Fruit fly (Drosophila melanogaster) whole organism, embryonic: ENCODE data around the gene CG13482.

Source experiments
- Ada2b ChIP-seq: fragments of 200-800 bp; sonication (Bioruptor generic); IDR thresholded peaks from 2 replicates; pipeline ENCODE4 v1.3.6; 2022; ENCODE audit warnings: missing biosample characterization, missing genetic modification characterization
- Asciz ChIP-seq: fragments of 200-800 bp; sonication (Bioruptor generic); optimal IDR thresholded peaks from 2 replicates; lab custom pipeline; 2017; ENCODE audit warnings: missing biosample characterization, mild to moderate bottlenecking, missing genetic modification characterization, missing genetic modification reagents
- CG10654 ChIP-seq: fragments of 200-800 bp; sonication (Bioruptor generic); optimal IDR thresholded peaks from 2 replicates; lab custom pipeline; 2016; ENCODE audit warnings: missing biosample characterization, missing genetic modification characterization
- CG12071 ChIP-seq: fragments of 200-800 bp; sonication (Bioruptor generic); optimal IDR thresholded peaks from 3 replicates; lab custom pipeline; 2018; ENCODE audit warnings: missing biosample characterization, mild to moderate bottlenecking, missing genetic modification characterization
- CG12104 ChIP-seq: fragments of 200-800 bp; sonication (Bioruptor generic); optimal IDR thresholded peaks from 3 replicates; lab custom pipeline; 2016; ENCODE audit warnings: missing biosample characterization, missing genetic modification characterization
- CG12299 ChIP-seq: fragments of 200-800 bp; sonication (Bioruptor generic); optimal IDR thresholded peaks from 2 replicates; lab custom pipeline; 2018; ENCODE audit warnings: missing biosample characterization, mild to moderate bottlenecking, missing genetic modification characterization
- CG1233 ChIP-seq: fragments of 200-800 bp; sonication (Bioruptor generic); optimal IDR thresholded peaks from 4 replicates; lab custom pipeline; 2018; ENCODE audit warnings: missing biosample characterization, mild to moderate bottlenecking, missing genetic modification characterization
- CG14710 ChIP-seq: fragments of 200-800 bp; sonication (Bioruptor generic); optimal IDR thresholded peaks from 3 replicates; lab custom pipeline; 2019; ENCODE audit warnings: missing biosample characterization, mild to moderate bottlenecking, missing genetic modification characterization, moderate library complexity
- CG14860 ChIP-seq: fragments of 200-800 bp; sonication (Bioruptor generic); IDR thresholded peaks from 3 replicates; pipeline ENCODE4 v1.3.6; 2022; ENCODE audit warnings: missing biosample characterization, missing genetic modification characterization; ENCODE audit not compliant: partially characterized antibody
- CG1603 ChIP-seq: fragments of 200-800 bp; sonication (Bioruptor generic); optimal IDR thresholded peaks from 2 replicates; lab custom pipeline; 2019; ENCODE audit warnings: missing biosample characterization, mild to moderate bottlenecking, missing genetic modification characterization, moderate library complexity
- CG16813 ChIP-seq: fragments of 200-800 bp; sonication (Bioruptor generic); IDR thresholded peaks from 3 replicates; pipeline ENCODE4 v1.3.6; 2022; ENCODE audit warnings: missing biosample characterization, missing genetic modification characterization; ENCODE audit not compliant: partially characterized antibody
- CG17328 ChIP-seq: fragments of 200-800 bp; sonication (Bioruptor generic); IDR thresholded peaks from 2 replicates; pipeline ENCODE4 v1.3.6; 2022; ENCODE audit warnings: missing biosample characterization, missing genetic modification characterization
- CG17361 ChIP-seq: fragments of 200-800 bp; sonication (Bioruptor generic); IDR thresholded peaks from 3 replicates; pipeline ENCODE4 v1.3.6; 2022; ENCODE audit warnings: missing biosample characterization, missing genetic modification characterization
- CG17385 ChIP-seq: fragments of 200-800 bp; sonication (Bioruptor generic); optimal IDR thresholded peaks from 3 replicates; lab custom pipeline; 2018; ENCODE audit warnings: missing biosample characterization, mild to moderate bottlenecking, missing genetic modification characterization
- CG2678 ChIP-seq: fragments of 200-800 bp; sonication (Bioruptor generic); optimal IDR thresholded peaks from 3 replicates; lab custom pipeline; 2019; ENCODE audit warnings: missing biosample characterization, mild to moderate bottlenecking, missing genetic modification characterization, moderate library complexity
- CG2875 ChIP-seq: fragments of 200-800 bp; sonication (Bioruptor generic); optimal IDR thresholded peaks from 2 replicates; lab custom pipeline; 2017; ENCODE audit warnings: missing biosample characterization, mild to moderate bottlenecking, missing genetic modification characterization, missing genetic modification reagents
- CG30020 ChIP-seq: fragments of 200-800 bp; optimal IDR thresholded peaks from 2 replicates; lab custom pipeline; 2019; ENCODE audit warnings: missing biosample characterization, mild to moderate bottlenecking, missing genetic modification characterization, moderate library complexity
- CG31388 ChIP-seq: fragments of 200-800 bp; sonication (Bioruptor generic); optimal IDR thresholded peaks from 2 replicates; lab custom pipeline; 2016; ENCODE audit warnings: missing biosample characterization, missing genetic modification characterization
- CG34224 ChIP-seq: fragments of 200-800 bp; sonication (Bioruptor generic); IDR thresholded peaks from 3 replicates; pipeline ENCODE4 v1.3.6; 2022; ENCODE audit warnings: missing biosample characterization, missing genetic modification characterization; ENCODE audit not compliant: partially characterized antibody
- CG5245 ChIP-seq: fragments of 200-800 bp; sonication (Bioruptor generic); optimal IDR thresholded peaks from 3 replicates; lab custom pipeline; 2016; ENCODE audit warnings: missing biosample characterization, missing genetic modification characterization
- CG6765 ChIP-seq: fragments of 200-800 bp; sonication (Bioruptor generic); optimal IDR thresholded peaks from 3 replicates; lab custom pipeline; 2017; ENCODE audit warnings: missing biosample characterization, mild to moderate bottlenecking, missing genetic modification characterization
- CG7271 ChIP-seq: fragments of 200-800 bp; sonication (Bioruptor generic); optimal IDR thresholded peaks from 2 replicates; lab custom pipeline; 2018; ENCODE audit warnings: missing biosample characterization, mild to moderate bottlenecking, missing genetic modification characterization, moderate library complexity
- CG8281 ChIP-seq: fragments of 200-800 bp; sonication (Bioruptor generic); optimal IDR thresholded peaks from 2 replicates; lab custom pipeline; 2018; ENCODE audit warnings: missing biosample characterization, mild to moderate bottlenecking, missing genetic modification characterization, moderate library complexity
- CG9215 ChIP-seq: fragments of 200-800 bp; sonication (Bioruptor generic); IDR thresholded peaks from 2 replicates; pipeline ENCODE4 v1.3.6; 2022; ENCODE audit warnings: missing biosample characterization, missing genetic modification characterization
- Ets65A ChIP-seq: fragments of 200-800 bp; sonication (Bioruptor generic); peaks from one replicate; lab custom pipeline; 2016; ENCODE audit warnings: missing biosample characterization, missing genetic modification characterization
- Gsc ChIP-seq: fragments of 200-800 bp; sonication (Bioruptor generic); IDR thresholded peaks from 2 replicates; pipeline ENCODE4 v1.3.6; 2022; ENCODE audit warnings: missing biosample characterization, missing genetic modification characterization
- HmgD ChIP-seq: fragments of 200-800 bp; sonication (Bioruptor generic); optimal IDR thresholded peaks from 3 replicates; lab custom pipeline; 2016; ENCODE audit warnings: missing biosample characterization, missing genetic modification characterization
- Hr78 ChIP-seq, 2 experiments: fragments of 200-800 bp in 1 of 2; fragments of >200 bp in 1 of 2; sonication (Bioruptor generic) in 1 of 2; optimal IDR thresholded peaks; 2 replicates each; lab custom pipeline; 2017 to 2019; ENCODE audit warnings: missing biosample characterization in 2 of 2, missing genetic modification characterization in 2 of 2, mild to moderate bottlenecking in 1 of 2, moderate library complexity in 1 of 2
- Lhr ChIP-seq: fragments of 200-800 bp; sonication (Bioruptor generic); optimal IDR thresholded peaks from 3 replicates; lab custom pipeline; 2017; ENCODE audit warnings: mild to moderate bottlenecking, missing biosample characterization, missing genetic modification reagents, missing genetic modification characterization
- Mes4 ChIP-seq: fragments of 200-800 bp; sonication (Bioruptor generic); optimal IDR thresholded peaks from 2 replicates; lab custom pipeline; 2016; ENCODE audit warnings: missing biosample characterization, missing genetic modification characterization
- Neu2 ChIP-seq: fragments of 200-800 bp; sonication (Bioruptor generic); optimal IDR thresholded peaks from 3 replicates; lab custom pipeline; 2016; ENCODE audit warnings: missing biosample characterization, missing genetic modification characterization, borderline replicate concordance
- Nf-YA ChIP-seq: fragments of 200-800 bp; sonication (Bioruptor generic); IDR thresholded peaks from 2 replicates; pipeline ENCODE4 v1.3.6; 2022; ENCODE audit warnings: missing biosample characterization, missing genetic modification characterization
- NfI ChIP-seq: fragments of 200-800 bp; sonication (Bioruptor generic); optimal IDR thresholded peaks from 3 replicates; lab custom pipeline; 2018; ENCODE audit warnings: missing biosample characterization, mild to moderate bottlenecking, missing genetic modification characterization, moderate library complexity
- PHDP ChIP-seq: fragments of 200-800 bp; sonication (Bioruptor generic); optimal IDR thresholded peaks from 3 replicates; lab custom pipeline; 2018; ENCODE audit warnings: missing biosample characterization, mild to moderate bottlenecking, missing genetic modification characterization, moderate library complexity
- Rfx ChIP-seq: fragments of 200-800 bp; sonication (Bioruptor generic); IDR thresholded peaks from 2 replicates; pipeline ENCODE4 v1.3.6; 2022; ENCODE audit warnings: missing biosample characterization, missing genetic modification characterization
- Sin3A ChIP-seq: fragments of >200 bp; optimal IDR thresholded peaks from 2 replicates; lab custom pipeline; 2018
- Six4 ChIP-seq: fragments of 200-800 bp; sonication (Bioruptor generic); optimal IDR thresholded peaks from 2 replicates; lab custom pipeline; 2016; ENCODE audit warnings: missing biosample characterization, missing genetic modification characterization
- ci ChIP-seq: fragments of 200-800 bp; sonication (Bioruptor generic); IDR thresholded peaks from 3 replicates; pipeline ENCODE4 v1.3.6; 2022; ENCODE audit warnings: missing biosample characterization, missing genetic modification characterization
- corto ChIP-seq: fragments of 200-800 bp; sonication (Bioruptor generic); optimal IDR thresholded peaks from 2 replicates; lab custom pipeline; 2016; ENCODE audit warnings: missing biosample characterization, mild to moderate bottlenecking, missing genetic modification characterization, moderate library complexity
- crc ChIP-seq: fragments of 200-800 bp; sonication (Bioruptor generic); optimal IDR thresholded peaks from 2 replicates; lab custom pipeline; 2016; ENCODE audit warnings: missing biosample characterization, missing genetic modification characterization
- dmrt99B ChIP-seq: fragments of 200-800 bp; sonication (Bioruptor generic); optimal IDR thresholded peaks from 2 replicates; lab custom pipeline; 2018; ENCODE audit warnings: missing biosample characterization, mild to moderate bottlenecking, missing genetic modification characterization, moderate library complexity
- h ChIP-seq: fragments of >200 bp; optimal IDR thresholded peaks from 2 replicates; lab custom pipeline; 2017
- kay ChIP-seq: fragments of 200-800 bp; sonication (Bioruptor generic); optimal IDR thresholded peaks from 2 replicates; lab custom pipeline; 2016; ENCODE audit warnings: missing biosample characterization, missing genetic modification characterization
- odd ChIP-seq: fragments of 200-800 bp; sonication (Bioruptor generic); optimal IDR thresholded peaks from 2 replicates; lab custom pipeline; 2017; ENCODE audit warnings: missing biosample characterization, mild to moderate bottlenecking, missing genetic modification characterization
- peb ChIP-seq: fragments of 200-800 bp; sonication (Bioruptor generic); IDR thresholded peaks from 2 replicates; pipeline ENCODE4 v1.3.6; 2022; ENCODE audit warnings: missing biosample characterization, missing genetic modification characterization
- scrt ChIP-seq: fragments of 200-800 bp; sonication (Bioruptor generic); optimal IDR thresholded peaks from 2 replicates; lab custom pipeline; 2018; ENCODE audit warnings: missing biosample characterization, mild to moderate bottlenecking, missing genetic modification characterization, moderate library complexity
- sisA ChIP-seq: fragments of 200-800 bp; sonication (Bioruptor generic); IDR thresholded peaks from 2 replicates; pipeline ENCODE4 v1.3.6; 2022; ENCODE audit warnings: missing biosample characterization, missing genetic modification characterization
- stc ChIP-seq: fragments of 200-800 bp; sonication (Bioruptor generic); IDR thresholded peaks from 2 replicates; pipeline ENCODE4 v1.3.6; 2022; ENCODE audit warnings: missing biosample characterization, missing genetic modification characterization
- tup ChIP-seq: fragments of 200-800 bp; sonication (Bioruptor generic); optimal IDR thresholded peaks from 2 replicates; lab custom pipeline; 2016; ENCODE audit warnings: missing biosample characterization, mild to moderate bottlenecking, missing genetic modification characterization, moderate library complexity
- zfh2 ChIP-seq: fragments of 200-800 bp; sonication (Bioruptor generic); optimal IDR thresholded peaks from 2 replicates; lab custom pipeline; 2016; ENCODE audit warnings: missing biosample characterization, missing genetic modification characterization

The CG13482 gene

dm6 chr3L:14359815-14360719, 30.9 kb downstream of the CG13482 start (continued):
- peak; percentile 54; the same call in 2 of the 3 replicates for TF ChIP-seq CG17361 (GFP tag; lab: Robert Waterston, UW)
- no peak for TF ChIP-seq HmgD
- TF ChIP-seq CG7271 (tag; lab: Kevin White, UChicago): no peak
- TF ChIP-seq sisA: no peak
- TF ChIP-seq Lhr (GFP tag; lab: Kevin White, UChicago): no peak
- TF ChIP-seq zfh2 (GFP tag; lab: Kevin White, UChicago): no peak
- no peak for TF ChIP-seq Gsc
- TF ChIP-seq Hr78 (GFP tag; optimal IDR thresholded peaks at IDR 0.05; lab: Kevin White, UChicago): no peak
- no peak for TF ChIP-seq CG14860 (GFP tag; lab: Robert Waterston, UW)
- no peak for TF ChIP-seq CG9215 (GFP tag; lab: Robert Waterston, UW)
- TF ChIP-seq CG12299 (tag; lab: Kevin White, UChicago): no peak
- TF ChIP-seq Mes4 (GFP tag; lab: Kevin White, UChicago): no peak
- no peak for TF ChIP-seq CG16813 (GFP tag; lab: Robert Waterston, UW)
- TF ChIP-seq Sin3A (lab: Kevin White, UChicago): no peak
- peak; percentile 11; the same call in 1 of the 2 replicates for TF ChIP-seq Ada2b (GFP tag; lab: Robert Waterston, UW)
- TF ChIP-seq CG10654 (GFP tag; lab: Kevin White, UChicago): no peak
- TF ChIP-seq CG34224 (GFP tag; lab: Robert Waterston, UW): no peak
- no peak for TF ChIP-seq CG12104 (GFP tag; lab: Kevin White, UChicago)
- TF ChIP-seq Nf-YA (GFP tag; lab: Robert Waterston, UW): no peak
- TF ChIP-seq CG31388 (GFP tag; lab: Kevin White, UChicago): no peak
- TF ChIP-seq PHDP (tag; lab: Kevin White, UChicago): no peak
- no peak for TF ChIP-seq peb (GFP tag; lab: Robert Waterston, UW)
- TF ChIP-seq CG17328 (GFP tag; lab: Robert Waterston, UW): no peak
- no peak for TF ChIP-seq NfI (GFP tag; lab: Kevin White, UChicago)
- no peak for TF ChIP-seq ci (GFP tag; lab: Robert Waterston, UW)
- no peak for TF ChIP-seq CG6765 (GFP tag; lab: Kevin White, UChicago)
- TF ChIP-seq CG17385 (GFP tag; lab: Kevin White, UChicago): no peak
- no peak for TF ChIP-seq stc
- TF ChIP-seq tup (GFP tag; lab: Kevin White, UChicago): no peak
- no peak for TF ChIP-seq CG12071 (GFP tag; lab: Kevin White, UChicago)
- peak; percentile 32 for TF ChIP-seq dmrt99B (tag; lab: Kevin White, UChicago)
- TF ChIP-seq CG14710 (tag; lab: Kevin White, UChicago): peak; percentile 13
- no peak for TF ChIP-seq CG30020 (tag; lab: Kevin White, UChicago)
- no peak for TF ChIP-seq CG1233 (GFP tag; lab: Kevin White, UChicago)
- TF ChIP-seq kay (GFP tag; lab: Kevin White, UChicago): no peak
- no peak for TF ChIP-seq h (lab: Kevin White, UChicago)
- TF ChIP-seq CG1603 (tag; lab: Kevin White, UChicago): no peak
- TF ChIP-seq CG2875 (GFP tag; lab: Kevin White, UChicago): no peak
- peak; percentile 19 for TF ChIP-seq Asciz (GFP tag; lab: Kevin White, UChicago)
- no peak for TF ChIP-seq CG5245 (GFP tag; lab: Kevin White, UChicago)
- TF ChIP-seq odd (GFP tag; lab: Kevin White, UChicago): no peak
- no peak for TF ChIP-seq Neu2 (GFP tag; lab: Kevin White, UChicago)
- TF ChIP-seq crc (GFP tag; lab: Kevin White, UChicago): no peak
- no peak for TF ChIP-seq corto (GFP tag; lab: Kevin White, UChicago)
- peak; percentile 16 for TF ChIP-seq scrt (GFP tag; lab: Kevin White, UChicago)
- TF ChIP-seq Rfx (GFP tag; lab: Robert Waterston, UW): no peak; the same call in 1 of the 2 replicates
- TF ChIP-seq Six4: no peak
- peak; percentile 45 for TF ChIP-seq CG2678 (tag; lab: Kevin White, UChicago)
- TF ChIP-seq Ets65A: peak; percentile 11
- TF ChIP-seq CG8281: no peak
